Fruit fly (Drosophila melanogaster) whole organism, embryonic: ENCODE data around the gene CG12290.

Source experiments
- Antp ChIP-seq: fragments of 200-800 bp; sonication (Bioruptor generic); optimal IDR thresholded peaks from 3 replicates; lab custom pipeline; 2016; ENCODE audit warnings: missing biosample characterization, missing genetic modification characterization
- Atf3 ChIP-seq: fragments of 200-800 bp; sonication (Bioruptor generic); optimal IDR thresholded peaks from 3 replicates; lab custom pipeline; 2016; ENCODE audit warnings: missing biosample characterization, missing genetic modification characterization
- B-H2 ChIP-seq: fragments of 200-800 bp; sonication (Bioruptor generic); optimal IDR thresholded peaks from 2 replicates; lab custom pipeline; 2018; ENCODE audit warnings: missing biosample characterization, mild to moderate bottlenecking, missing genetic modification characterization
- CG11695 ChIP-seq: fragments of 200-800 bp; sonication (Bioruptor generic); IDR thresholded peaks from 3 replicates; pipeline ENCODE4 v1.3.6; 2022; ENCODE audit warnings: missing biosample characterization, missing genetic modification characterization
- CG12155 ChIP-seq: fragments of 200-800 bp; sonication (Bioruptor generic); optimal IDR thresholded peaks from 3 replicates; lab custom pipeline; 2016; ENCODE audit warnings: missing biosample characterization, missing genetic modification characterization
- CG12236 ChIP-seq: fragments of 200-800 bp; sonication (Bioruptor generic); optimal IDR thresholded peaks from 2 replicates; lab custom pipeline; 2016; ENCODE audit warnings: missing biosample characterization, missing genetic modification characterization
- CG13775 ChIP-seq: fragments of 200-800 bp; sonication (Bioruptor generic); optimal IDR thresholded peaks from 3 replicates; lab custom pipeline; 2017; ENCODE audit warnings: missing biosample characterization, mild to moderate bottlenecking, missing genetic modification characterization
- CG14860 ChIP-seq: fragments of 200-800 bp; sonication (Bioruptor generic); IDR thresholded peaks from 3 replicates; pipeline ENCODE4 v1.3.6; 2022; ENCODE audit warnings: missing biosample characterization, missing genetic modification characterization; ENCODE audit not compliant: partially characterized antibody
- CG1529 ChIP-seq: fragments of 200-800 bp; sonication (Bioruptor generic); optimal IDR thresholded peaks from 3 replicates; lab custom pipeline; 2018; ENCODE audit warnings: missing biosample characterization, missing genetic modification characterization
- CG1603 ChIP-seq: fragments of 200-800 bp; sonication (Bioruptor generic); optimal IDR thresholded peaks from 2 replicates; lab custom pipeline; 2019; ENCODE audit warnings: missing biosample characterization, mild to moderate bottlenecking, missing genetic modification characterization, moderate library complexity
- CG30020 ChIP-seq: fragments of 200-800 bp; optimal IDR thresholded peaks from 2 replicates; lab custom pipeline; 2019; ENCODE audit warnings: missing biosample characterization, mild to moderate bottlenecking, missing genetic modification characterization, moderate library complexity
- CG32772 ChIP-seq: fragments of 200-800 bp; sonication (Bioruptor generic); IDR thresholded peaks from 2 replicates; pipeline ENCODE4 v1.3.6; 2022; ENCODE audit warnings: missing biosample characterization, missing genetic modification characterization
- CG33557 ChIP-seq: fragments of 200-800 bp; sonication (Bioruptor generic); optimal IDR thresholded peaks from 2 replicates; lab custom pipeline; 2019; ENCODE audit warnings: missing biosample characterization, mild to moderate bottlenecking, missing genetic modification characterization, moderate library complexity
- CG3847 ChIP-seq: fragments of 200-800 bp; sonication (Bioruptor generic); IDR thresholded peaks from 2 replicates; pipeline ENCODE4 v1.3.6; 2022; ENCODE audit warnings: missing biosample characterization, missing genetic modification characterization
- CG4404 ChIP-seq: fragments of 200-800 bp; sonication (Bioruptor generic); IDR thresholded peaks from 2 replicates; pipeline ENCODE4 v1.3.6; 2022; ENCODE audit warnings: missing biosample characterization, missing genetic modification characterization
- CG4730 ChIP-seq: fragments of 200-800 bp; sonication (Bioruptor generic); IDR thresholded peaks from 2 replicates; pipeline ENCODE4 v1.3.6; 2022; ENCODE audit warnings: missing biosample characterization, missing genetic modification characterization
- CG6683 ChIP-seq: fragments of 200-800 bp; sonication (Bioruptor generic); optimal IDR thresholded peaks from 2 replicates; lab custom pipeline; 2017; ENCODE audit warnings: missing biosample characterization, mild to moderate bottlenecking, missing genetic modification characterization, missing genetic modification reagents
- CG7745 ChIP-seq: fragments of 200-800 bp; sonication (Bioruptor generic); optimal IDR thresholded peaks from 2 replicates; lab custom pipeline; 2018; ENCODE audit warnings: missing biosample characterization, mild to moderate bottlenecking, missing genetic modification characterization, moderate library complexity
- CG9932 ChIP-seq: fragments of 200-800 bp; sonication (Bioruptor generic); IDR thresholded peaks from 2 replicates; pipeline ENCODE4 v1.3.6; 2022; ENCODE audit warnings: missing biosample characterization, missing genetic modification characterization
- Deaf1 ChIP-seq: fragments of 200-800 bp; optimal IDR thresholded peaks from 3 replicates; lab custom pipeline; 2019; ENCODE audit warnings: missing biosample characterization, mild to moderate bottlenecking, missing genetic modification characterization, moderate library complexity
- Drgx ChIP-seq: fragments of 200-800 bp; sonication (Bioruptor generic); IDR thresholded peaks from 2 replicates; pipeline ENCODE4 v1.3.6; 2022; ENCODE audit warnings: missing biosample characterization, missing genetic modification characterization
- E2f1 ChIP-seq: fragments of 200-800 bp; sonication (Bioruptor generic); IDR thresholded peaks from 2 replicates; pipeline ENCODE4 v1.3.6; 2022; ENCODE audit warnings: missing biosample characterization, missing genetic modification characterization
- H2.0 ChIP-seq: fragments of 200-800 bp; sonication (Bioruptor generic); IDR thresholded peaks from 2 replicates; pipeline ENCODE4 v1.3.6; 2022; ENCODE audit warnings: missing biosample characterization, missing genetic modification characterization
- HLHmδ ChIP-seq: fragments of 200-800 bp; sonication (Bioruptor generic); optimal IDR thresholded peaks from 2 replicates; lab custom pipeline; 2018; ENCODE audit warnings: missing biosample characterization, mild to moderate bottlenecking, missing genetic modification characterization, moderate library complexity
- NFAT ChIP-seq: fragments of 200-800 bp; sonication (Bioruptor generic); IDR thresholded peaks from 2 replicates; pipeline ENCODE4 v1.3.6; 2022; ENCODE audit warnings: missing biosample characterization, missing genetic modification characterization
- Oli ChIP-seq: fragments of 200-800 bp; sonication (Bioruptor generic); optimal IDR thresholded peaks from 2 replicates; lab custom pipeline; 2018; ENCODE audit warnings: missing biosample characterization, mild to moderate bottlenecking, missing genetic modification characterization, moderate library complexity
- Sox100B ChIP-seq: fragments of 200-800 bp; sonication (Bioruptor generic); optimal IDR thresholded peaks from 3 replicates; lab custom pipeline; 2018; ENCODE audit warnings: missing biosample characterization, mild to moderate bottlenecking, missing genetic modification characterization
- Xrp1 ChIP-seq: fragments of 200-800 bp; sonication (Bioruptor generic); IDR thresholded peaks from 2 replicates; pipeline ENCODE4 v1.3.6; 2022; ENCODE audit warnings: missing biosample characterization, missing genetic modification characterization
- ac ChIP-seq: fragments of 200-800 bp; sonication (Bioruptor generic); optimal IDR thresholded peaks from 3 replicates; lab custom pipeline; 2017; ENCODE audit warnings: missing biosample characterization, mild to moderate bottlenecking, missing genetic modification characterization
- bsh ChIP-seq, 2 experiments: fragments of 200-800 bp; sonication (Bioruptor generic); optimal IDR thresholded peaks; 2 replicates each; lab custom pipeline; 2017 to 2018; ENCODE audit warnings: mild to moderate bottlenecking in 2 of 2, missing biosample characterization in 2 of 2, missing genetic modification characterization in 2 of 2, moderate library complexity in 1 of 2
- cato ChIP-seq: fragments of 200-800 bp; sonication (Bioruptor generic); optimal IDR thresholded peaks from 2 replicates; lab custom pipeline; 2016; ENCODE audit warnings: missing biosample characterization, missing genetic modification characterization, borderline replicate concordance
- chinmo ChIP-seq: fragments of 200-800 bp; sonication (Bioruptor generic); IDR thresholded peaks from 4 replicates; pipeline ENCODE4 v1.3.6; 2022; ENCODE audit warnings: missing biosample characterization, missing genetic modification characterization; ENCODE audit not compliant: partially characterized antibody
- corto ChIP-seq: fragments of 200-800 bp; sonication (Bioruptor generic); optimal IDR thresholded peaks from 2 replicates; lab custom pipeline; 2016; ENCODE audit warnings: missing biosample characterization, mild to moderate bottlenecking, missing genetic modification characterization, moderate library complexity
- gcm2 ChIP-seq: fragments of 200-800 bp; sonication (Bioruptor generic); optimal IDR thresholded peaks from 2 replicates; lab custom pipeline; 2016; ENCODE audit warnings: missing biosample characterization, missing genetic modification characterization
- grn ChIP-seq: fragments of 200-800 bp; sonication (Bioruptor generic); optimal IDR thresholded peaks from 3 replicates; lab custom pipeline; 2017; ENCODE audit warnings: missing biosample characterization, missing genetic modification characterization
- h ChIP-seq: fragments of >200 bp; optimal IDR thresholded peaks from 2 replicates; lab custom pipeline; 2017
- hb ChIP-seq: fragments of 200-800 bp; sonication (Bioruptor generic); IDR thresholded peaks from 3 replicates; pipeline ENCODE4 v1.3.6; 2022; ENCODE audit warnings: missing biosample characterization, missing genetic modification characterization; ENCODE audit not compliant: partially characterized antibody
- inv ChIP-seq: fragments of 200-800 bp; sonication (Bioruptor generic); IDR thresholded peaks from 2 replicates; pipeline ENCODE4 v1.3.6; 2022; ENCODE audit warnings: missing biosample characterization, missing genetic modification characterization; ENCODE audit not compliant: partially characterized antibody
- jigr1 ChIP-seq: fragments of 200-800 bp; sonication (Bioruptor generic); IDR thresholded peaks from 3 replicates; pipeline ENCODE4 v1.3.6; 2022; ENCODE audit warnings: missing biosample characterization, missing genetic modification characterization
- jumu ChIP-seq: fragments of 200-800 bp; sonication (Bioruptor generic); optimal IDR thresholded peaks from 3 replicates; lab custom pipeline; 2016; ENCODE audit warnings: missing biosample characterization, missing genetic modification characterization
- lbe ChIP-seq: fragments of 200-800 bp; sonication (Bioruptor generic); optimal IDR thresholded peaks from 2 replicates; lab custom pipeline; 2016; ENCODE audit warnings: missing biosample characterization, mild to moderate bottlenecking, missing genetic modification characterization
- luna ChIP-seq: fragments of 200-800 bp; sonication (Bioruptor generic); optimal IDR thresholded peaks from 2 replicates; lab custom pipeline; 2016; ENCODE audit warnings: missing biosample characterization, missing genetic modification characterization
- nerfin-2 ChIP-seq: fragments of 200-800 bp; sonication (Bioruptor generic); IDR thresholded peaks from 2 replicates; pipeline ENCODE4 v1.3.6; 2022; ENCODE audit warnings: missing biosample characterization, missing genetic modification characterization; ENCODE audit not compliant: partially characterized antibody
- org-1 ChIP-seq: fragments of 200-800 bp; sonication (Bioruptor generic); optimal IDR thresholded peaks from 2 replicates; lab custom pipeline; 2017; ENCODE audit warnings: missing biosample characterization, missing genetic modification characterization
- peb ChIP-seq: fragments of 200-800 bp; sonication (Bioruptor generic); IDR thresholded peaks from 2 replicates; pipeline ENCODE4 v1.3.6; 2022; ENCODE audit warnings: missing biosample characterization, missing genetic modification characterization
- pho ChIP-seq: fragments of 200-800 bp; sonication (Bioruptor generic); optimal IDR thresholded peaks from 2 replicates; lab custom pipeline; 2016; ENCODE audit warnings: missing biosample characterization, missing genetic modification characterization
- pita ChIP-seq: fragments of 200-800 bp; sonication (Bioruptor generic); optimal IDR thresholded peaks from 2 replicates; lab custom pipeline; 2017; ENCODE audit warnings: missing biosample characterization, mild to moderate bottlenecking, missing genetic modification characterization
- run ChIP-seq: fragments of 200-800 bp; sonication (Bioruptor generic); optimal IDR thresholded peaks from 3 replicates; lab custom pipeline; 2018; ENCODE audit warnings: missing biosample characterization, mild to moderate bottlenecking, missing genetic modification characterization
- trh ChIP-seq: fragments of 200-800 bp; sonication (Bioruptor generic); optimal IDR thresholded peaks from 2 replicates; lab custom pipeline; 2016; ENCODE audit warnings: missing biosample characterization, missing genetic modification characterization
- vnd ChIP-seq: fragments of 200-800 bp; sonication (Bioruptor generic); IDR thresholded peaks from 3 replicates; pipeline ENCODE4 v1.3.6; 2022; ENCODE audit warnings: missing biosample characterization, missing genetic modification characterization; ENCODE audit not compliant: partially characterized antibody
- vvl ChIP-seq: fragments of 200-800 bp; sonication (Bioruptor generic); IDR thresholded peaks from 2 replicates; pipeline ENCODE4 v1.3.6; 2022; ENCODE audit warnings: missing biosample characterization, missing genetic modification characterization

Gene CG12290

dm6 chr3R:26280403-26280802, 50.4 kb downstream of the CG12290 start (continued):
- TF ChIP-seq grn = no peak
- TF ChIP-seq nerfin-2 = no peak
- TF ChIP-seq CG1529 = no peak
- peak; percentile 12 for TF ChIP-seq CG12155
- no peak for TF ChIP-seq HLHmδ
- TF ChIP-seq CG4730 = 0 out of 2 replicates have a peak, but pooled peaks have one; percentile 29
- TF ChIP-seq Sox100B = no peak
- TF ChIP-seq chinmo (GFP tag; lab: Robert Waterston, UW) = no peak
- peak; percentile 29 for TF ChIP-seq pho (GFP tag; lab: Kevin White, UChicago)
- no peak for TF ChIP-seq CG14860 (GFP tag; lab: Robert Waterston, UW)
- no peak; the same call in 1 of the 2 replicates for TF ChIP-seq CG3847 (GFP tag; lab: Robert Waterston, UW)
- no peak for TF ChIP-seq CG7745 (tag; lab: Kevin White, UChicago)
- TF ChIP-seq CG4404 (GFP tag; lab: Robert Waterston, UW) = 0 out of 2 replicates have a peak, but pooled peaks have one; percentile 20
- TF ChIP-seq Xrp1 (GFP tag; lab: Robert Waterston, UW) = no peak
- TF ChIP-seq corto (GFP tag; lab: Kevin White, UChicago) = no peak
- peak; percentile 19 for TF ChIP-seq CG1603 (tag; lab: Kevin White, UChicago)
- TF ChIP-seq vnd (GFP tag; lab: Robert Waterston, UW) = no peak
- TF ChIP-seq hb (GFP tag; lab: Robert Waterston, UW) = no peak
- TF ChIP-seq trh = no peak
- TF ChIP-seq CG6683 (GFP tag; lab: Kevin White, UChicago) = no peak
- TF ChIP-seq peb = 0 out of 2 replicates have a peak, but pooled peaks have one; percentile 28
- peak; percentile 38; the same call in 1 of the 3 replicates for TF ChIP-seq CG11695 (GFP tag; lab: Robert Waterston, UW)
- no peak for TF ChIP-seq jumu
- peak; percentile 39; the same call in 1 of the 2 replicates for TF ChIP-seq CG32772 (GFP tag; lab: Robert Waterston, UW)
- no peak for TF ChIP-seq luna (GFP tag; lab: Kevin White, UChicago)
- no peak for TF ChIP-seq h (lab: Kevin White, UChicago)
- TF ChIP-seq Atf3 (GFP tag; lab: Kevin White, UChicago) = no peak
- peak; percentile 32 for TF ChIP-seq Deaf1
- no peak for TF ChIP-seq jigr1 (GFP tag; lab: Robert Waterston, UW)
- TF ChIP-seq org-1 (GFP tag; lab: Kevin White, UChicago) = peak; percentile 35
- TF ChIP-seq inv (GFP tag; lab: Robert Waterston, UW) = no peak
- no peak for TF ChIP-seq Drgx (GFP tag; lab: Robert Waterston, UW)
- TF ChIP-seq NFAT = 0 out of 2 replicates have a peak, but pooled peaks have one; percentile 18
- TF ChIP-seq pita = no peak
- peak; percentile 58 for TF ChIP-seq CG9932 (GFP tag; lab: Robert Waterston, UW)
- TF ChIP-seq H2.0 (GFP tag; lab: Robert Waterston, UW) = peak; percentile 43; the same call in 1 of the 2 replicates
- no peak for TF ChIP-seq CG13775 (GFP tag; lab: Kevin White, UChicago)
- TF ChIP-seq E2f1 (GFP tag; lab: Robert Waterston, UW) = peak; percentile 65
- TF ChIP-seq B-H2 = no peak
- no peak for TF ChIP-seq CG30020
- TF ChIP-seq ac (GFP tag; lab: Kevin White, UChicago) = no peak
- no peak for TF ChIP-seq cato (GFP tag; lab: Kevin White, UChicago)
- no peak for TF ChIP-seq CG33557 (GFP tag; lab: Kevin White, UChicago)
- peak; percentile 29 for TF ChIP-seq Oli (tag; lab: Kevin White, UChicago)
- TF ChIP-seq gcm2 = no peak
- TF ChIP-seq run = no peak
- no peak for TF ChIP-seq bsh (GFP tag; optimal IDR thresholded peaks at IDR 0.05; lab: Kevin White, UChicago)
- TF ChIP-seq CG12236 = no peak
- TF ChIP-seq Antp = no peak
- TF ChIP-seq vvl (GFP tag; lab: Robert Waterston, UW) = no peak; the same call in 1 of the 2 replicates
- no peak for TF ChIP-seq lbe (GFP tag; lab: Kevin White, UChicago)
